In the genomic region with DNA sequence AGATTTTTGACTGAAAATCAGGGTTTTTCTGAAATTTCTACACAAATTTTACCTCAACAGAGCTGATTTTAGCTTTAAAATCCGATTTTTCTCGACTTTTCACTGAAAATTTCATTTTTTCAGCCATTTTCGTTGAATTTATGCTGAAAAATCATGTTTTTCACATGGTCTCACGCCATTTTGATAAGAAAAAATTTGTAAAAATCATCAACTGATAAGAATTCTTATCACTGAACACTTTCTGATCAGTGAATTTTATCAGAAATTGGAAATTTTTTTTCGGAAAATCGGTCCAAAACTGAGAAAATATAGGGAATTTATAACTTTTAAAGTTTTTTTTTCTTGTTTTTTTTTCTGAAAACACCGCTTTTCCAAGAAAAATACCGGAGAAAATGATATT, we compare ENCODE assay signal across 5 worm cellular contexts.
TF ChIP-seq lines count a peak whose summit lies in the region.

No protein-coding gene starts in this region.

TF ChIP-seq in whole organism, L1 larva, 84 proteins besides CTCF, POLR2A, EP300 and RAD21:
- no peak for TF ChIP-seq mab-9 (GFP tag; IDR thresholded peaks at IDR 0.05; lab: Robert Waterston, UW)
- peak; percentile 58 for TF ChIP-seq elt-2 (tag; optimal IDR thresholded peaks at IDR 0.05; lab: Kevin White, UChicago)
TF ChIP-seq in whole organism, L1 larva: peak in this region for 1.

TF ChIP-seq in whole organism, L2 larva, 48 proteins besides CTCF, POLR2A, EP300 and RAD21:
- no peak for TF ChIP-seq lin-39 (tag; optimal IDR thresholded peaks at IDR 0.05; lab: Kevin White, UChicago)
- TF ChIP-seq gmeb-1 (tag; optimal IDR thresholded peaks at IDR 0.05; lab: Kevin White, UChicago): peak; percentile 21
- peak; percentile 63 for TF ChIP-seq fos-1 (tag; optimal IDR thresholded peaks at IDR 0.05; lab: Kevin White, UChicago)

TF ChIP-seq in whole organism, L3 larva, 47 proteins besides CTCF, POLR2A, EP300 and RAD21:
- TF ChIP-seq elt-2 (tag; optimal IDR thresholded peaks at IDR 0.05; lab: Kevin White, UChicago): peak; percentile 83
- TF ChIP-seq pqm-1 (tag; optimal IDR thresholded peaks at IDR 0.05; lab: Kevin White, UChicago): peak; percentile 90
- TF ChIP-seq pha-4 (tag; optimal IDR thresholded peaks at IDR 0.05; lab: Kevin White, UChicago): peak; percentile 27
- no peak for TF ChIP-seq sea-2 (GFP tag; optimal IDR thresholded peaks at IDR 0.05; lab: Kevin White, UChicago)
TF ChIP-seq in whole organism, L3 larva: peak in this region for 3.

TF ChIP-seq in whole organism, L4 larva, 104 proteins besides CTCF, POLR2A, EP300 and RAD21:
- TF ChIP-seq pqm-1 (tag; optimal IDR thresholded peaks at IDR 0.05; lab: Kevin White, UChicago) (peak; percentile 49), snpc-4 (tag; optimal IDR thresholded peaks at IDR 0.05; lab: Kevin White, UChicago) (no peak), zfp-2 (tag; optimal IDR thresholded peaks at IDR 0.05; lab: Kevin White, UChicago) (no peak), daf-16 (GFP tag; optimal IDR thresholded peaks at IDR 0.05; lab: Kevin White, UChicago) (no peak), daf-16 (tag; optimal IDR thresholded peaks at IDR 0.05; lab: Kevin White, UChicago) (peak; percentile 2), tra-1 (GFP tag; IDR thresholded peaks at IDR 0.05; lab: Robert Waterston, UW) (no peak), nhr-28 (tag; optimal IDR thresholded peaks at IDR 0.05; lab: Kevin White, UChicago) (peak; percentile 20)

TF ChIP-seq in whole organism, late embryonic, 69 proteins besides CTCF, POLR2A, EP300 and RAD21:
- TF ChIP-seq elt-2 (tag; optimal IDR thresholded peaks at IDR 0.05; lab: Kevin White, UChicago): peak; percentile 72
- no peak for TF ChIP-seq rnt-1 (tag; optimal IDR thresholded peaks at IDR 0.05; lab: Kevin White, UChicago)
